Worm (Caenorhabditis elegans) whole organism, L4 larva: ENCODE measurements around the gene cut-2.

ENCODE experiments used
- D1046.2 ChIP-seq: fragments of 200-800 bp; sonication (Bioruptor generic); IDR thresholded peaks from 2 replicates; pipeline ENCODE4 v1.3.6; 2022; ENCODE audit warnings: missing genetic modification characterization, missing compliant biosample characterization
- F26F4.8 ChIP-seq: fragments of 200-800 bp; sonication (Bioruptor generic); conservative IDR thresholded peaks from 2 replicates; pipeline ENCODE4 v1.3.6; 2022; ENCODE audit warnings: missing genetic modification characterization, missing compliant biosample characterization
- R02D3.7 ChIP-seq: fragments of 150-350 bp; sonication (generic microtip); optimal IDR thresholded peaks from 3 replicates; lab custom pipeline; 2014; ENCODE audit warnings: missing biosample characterization, missing genetic modification characterization
- T20F7.1 ChIP-seq: fragments of 200-800 bp; sonication (Bioruptor generic); optimal IDR thresholded peaks from 2 replicates; lab custom pipeline; 2018; ENCODE audit warnings: mild to moderate bottlenecking, missing genetic modification characterization, missing compliant biosample characterization
- T26A8.4 ChIP-seq: fragments of 200-800 bp; sonication (Bioruptor generic); IDR thresholded peaks from 2 replicates; pipeline ENCODE4 v1.3.6; 2022; ENCODE audit warnings: missing genetic modification characterization, missing compliant biosample characterization
- Y48G9A.11 ChIP-seq: fragments of 200-800 bp; sonication (Bioruptor generic); IDR thresholded peaks from 2 replicates; pipeline ENCODE4 v1.3.6; 2022; ENCODE audit warnings: missing genetic modification reagents, missing genetic modification characterization, missing compliant biosample characterization
- ZK337.2 ChIP-seq: fragments of 200-800 bp; sonication (Bioruptor generic); IDR thresholded peaks from 2 replicates; pipeline ENCODE4 v1.3.6; 2022; ENCODE audit warnings: missing genetic modification reagents, missing genetic modification characterization, missing compliant biosample characterization
- aha-1 ChIP-seq: fragments of 150-350 bp; peaks from one replicate; lab custom pipeline; 2014; ENCODE audit warnings: missing biosample characterization, missing genetic modification characterization
- ceh-20 ChIP-seq: fragments of 200-800 bp; sonication (Bioruptor generic); IDR thresholded peaks from 2 replicates; pipeline ENCODE4 v1.3.6; 2022; ENCODE audit warnings: missing genetic modification reagents, missing genetic modification characterization, missing compliant biosample characterization
- ceh-82 ChIP-seq: sonication (generic microtip); optimal IDR thresholded peaks from 2 replicates; lab custom pipeline; 2017; ENCODE audit warnings: missing biosample characterization, missing genetic modification characterization
- dmd-8 ChIP-seq: fragments of 200-800 bp; sonication (Bioruptor generic); IDR thresholded peaks from 2 replicates; pipeline ENCODE4 v1.3.6; 2022; ENCODE audit warnings: missing genetic modification characterization, missing compliant biosample characterization
- dmd-9 ChIP-seq: fragments of 200-800 bp; sonication (Bioruptor generic); IDR thresholded peaks from 2 replicates; pipeline ENCODE4 v1.3.6; 2022; ENCODE audit warnings: missing genetic modification reagents, missing genetic modification characterization, missing compliant biosample characterization
- dpl-1 ChIP-seq: fragments of 150-350 bp; optimal IDR thresholded peaks from 2 replicates; lab custom pipeline; 2014; ENCODE audit warnings: missing biosample characterization, missing genetic modification reagents, missing genetic modification characterization
- egl-27 ChIP-seq: sonication (generic microtip); optimal IDR thresholded peaks from 3 replicates; lab custom pipeline; 2017; ENCODE audit warnings: missing biosample characterization, missing genetic modification reagents, missing genetic modification characterization
- gei-8 ChIP-seq: fragments of 200-800 bp; sonication (Bioruptor generic); optimal IDR thresholded peaks from 2 replicates; lab custom pipeline; 2018; ENCODE audit warnings: mild to moderate bottlenecking, missing genetic modification characterization, missing compliant biosample characterization
- hif-1 ChIP-seq, 2 experiments: sonication (generic microtip); optimal IDR thresholded peaks; 2 replicates each; lab custom pipeline; 2016 to 2017; ENCODE audit warnings: missing compliant biosample characterization in 2 of 2, missing genetic modification characterization in 2 of 2, missing genetic modification reagents in 2 of 2, missing genotype in 2 of 2, mild to moderate bottlenecking in 1 of 2
- hlh-11 ChIP-seq: fragments of 200-800 bp; sonication (Bioruptor generic); optimal IDR thresholded peaks from 2 replicates; lab custom pipeline; 2018; ENCODE audit warnings: mild to moderate bottlenecking, missing genetic modification characterization, missing compliant biosample characterization
- lim-7 ChIP-seq: fragments of 200-800 bp; sonication (Bioruptor generic); IDR thresholded peaks from 2 replicates; pipeline ENCODE4 v1.3.6; 2022; ENCODE audit warnings: missing genetic modification characterization, missing compliant biosample characterization
- lin-13 ChIP-seq: fragments of 150-350 bp; optimal IDR thresholded peaks from 2 replicates; lab custom pipeline; 2014; ENCODE audit warnings: missing biosample characterization, missing genetic modification reagents, missing genetic modification characterization
- madf-9 ChIP-seq: fragments of 200-800 bp; sonication (Bioruptor generic); conservative IDR thresholded peaks from 2 replicates; pipeline ENCODE4 v1.3.6; 2022; ENCODE audit warnings: missing genetic modification reagents, missing genetic modification characterization, missing compliant biosample characterization
- mdl-1 ChIP-seq, 2 experiments: fragments of 150-350 bp in 1 of 2; sonication (generic microtip) in 1 of 2; optimal IDR thresholded peaks; 2 replicates each; lab custom pipeline; 2014 to 2017; ENCODE audit warnings: missing biosample characterization in 2 of 2, missing genetic modification characterization in 2 of 2
- mdt-29 ChIP-seq: fragments of 200-800 bp; sonication (Bioruptor generic); IDR thresholded peaks from 2 replicates; pipeline ENCODE4 v1.3.6; 2022; ENCODE audit warnings: missing genetic modification reagents, missing genetic modification characterization, missing compliant biosample characterization
- nhr-10 ChIP-seq: fragments of 150-350 bp; optimal IDR thresholded peaks from 2 replicates; lab custom pipeline; 2014; ENCODE audit warnings: missing biosample characterization, missing genetic modification characterization
- nhr-102 ChIP-seq: sonication (generic microtip); optimal IDR thresholded peaks from 2 replicates; lab custom pipeline; 2016; ENCODE audit warnings: mild to moderate bottlenecking, missing genetic modification characterization, moderate library complexity, missing compliant biosample characterization
- nhr-111 ChIP-seq: fragments of 200-800 bp; sonication (Bioruptor generic); optimal IDR thresholded peaks from 2 replicates; lab custom pipeline; 2018; ENCODE audit warnings: mild to moderate bottlenecking, missing genetic modification characterization, missing compliant biosample characterization
- nhr-48 ChIP-seq: sonication (generic microtip); optimal IDR thresholded peaks from 2 replicates; lab custom pipeline; 2016; ENCODE audit warnings: mild to moderate bottlenecking, missing genetic modification characterization, missing compliant biosample characterization
- php-3 ChIP-seq: fragments of 200-800 bp; sonication (Bioruptor generic); IDR thresholded peaks from 2 replicates; pipeline ENCODE4 v1.3.6; 2022; ENCODE audit warnings: missing genetic modification reagents, missing genetic modification characterization, missing compliant biosample characterization
- spr-1 ChIP-seq: sonication (generic microtip); optimal IDR thresholded peaks from 2 replicates; lab custom pipeline; 2016; ENCODE audit warnings: mild to moderate bottlenecking, missing genetic modification characterization, missing compliant biosample characterization
- tag-97 ChIP-seq: fragments of 200-800 bp; sonication (Bioruptor generic); IDR thresholded peaks from 2 replicates; pipeline ENCODE4 v1.3.6; 2022; ENCODE audit warnings: missing genetic modification characterization, missing compliant biosample characterization
- tra-1 ChIP-seq: fragments of 200-800 bp; sonication (Bioruptor generic); IDR thresholded peaks from 2 replicates; pipeline ENCODE4 v1.3.6; 2022; ENCODE audit warnings: missing genetic modification reagents, missing genetic modification characterization, missing compliant biosample characterization
- unc-62 ChIP-seq, 3 experiments: fragments of 150-350 bp in 1 of 3; sonication (generic microtip); optimal IDR thresholded peaks in 2 of 3; peaks in 1 of 3; 1 replicate in 1 of 3; 2 replicates in 2 of 3; lab custom pipeline; 2014 to 2017; ENCODE audit warnings: missing biosample characterization in 3 of 3, missing genetic modification characterization in 3 of 3, missing genetic modification reagents in 3 of 3, missing genotype in 1 of 3
- zfp-3 ChIP-seq: fragments of 200-800 bp; sonication (Bioruptor generic); conservative IDR thresholded peaks from 2 replicates; pipeline ENCODE4 v1.3.6; 2022; ENCODE audit warnings: missing genetic modification reagents, missing genetic modification characterization, missing compliant biosample characterization
- zip-11 ChIP-seq: fragments of 200-800 bp; sonication (Bioruptor generic); IDR thresholded peaks from 2 replicates; pipeline ENCODE4 v1.3.6; 2022; ENCODE audit warnings: missing genetic modification characterization, missing compliant biosample characterization
- ztf-11 ChIP-seq: fragments of 150-350 bp; optimal IDR thresholded peaks from 2 replicates; lab custom pipeline; 2014; ENCODE audit warnings: missing biosample characterization, missing genetic modification characterization
- ztf-7 ChIP-seq: fragments of 150-350 bp; optimal IDR thresholded peaks from 2 replicates; lab custom pipeline; 2014; ENCODE audit warnings: missing biosample characterization, missing genetic modification characterization

The cut-2 gene

ce11 chrV:13426764-13427163 is 12.0 kb downstream of the cut-2 start, which contains the start of gene srd-18:
Gene srd-18, minus strand, starts transcription at chrV:13426864.
- no peak for TF ChIP-seq zfp-3 (GFP tag; lab: Robert Waterston, UW)
- no peak for TF ChIP-seq zip-11 (GFP tag; lab: Robert Waterston, UW)
- no peak for TF ChIP-seq ztf-11 (tag; lab: Kevin White, UChicago)
- no peak for TF ChIP-seq ceh-82 (tag; lab: Kevin White, UChicago)
- no peak for TF ChIP-seq D1046.2 (GFP tag; lab: Robert Waterston, UW)
- no peak for TF ChIP-seq nhr-102 (tag; lab: Kevin White, UChicago)
- TF ChIP-seq ZK337.2 (GFP tag; lab: Robert Waterston, UW): no peak
- no peak for TF ChIP-seq lim-7 (GFP tag; lab: Robert Waterston, UW)
- no peak for TF ChIP-seq nhr-48 (tag; lab: Kevin White, UChicago)
- TF ChIP-seq Y48G9A.11 (GFP tag; lab: Robert Waterston, UW): no peak
- TF ChIP-seq hif-1 (tag; optimal IDR thresholded peaks at IDR 0.05; lab: Kevin White, UChicago): no peak
- no peak for TF ChIP-seq nhr-111 (GFP tag; lab: Kevin White, UChicago)
- TF ChIP-seq tra-1: no peak
- TF ChIP-seq spr-1: no peak

- TF ChIP-seq dmd-8 (GFP tag; lab: Robert Waterston, UW) (no peak), gei-8 (GFP tag; lab: Kevin White, UChicago) (no peak), hlh-11 (tag; lab: Kevin White, UChicago) (no peak), unc-62 (GFP tag; optimal IDR thresholded peaks at IDR 0.05 in 1 of 2; lab: Kevin White, UChicago) (peak in 1 of 2 experiments; percentile 96), unc-62 (tag; optimal IDR thresholded peaks at IDR 0.05; lab: Kevin White, UChicago) (no peak)
Observed at ce11 chrV:13427378-13427777, 12.6 kb downstream of the cut-2 start.

- no peak for TF ChIP-seq F26F4.8 (GFP tag; lab: Robert Waterston, UW)
- TF ChIP-seq nhr-10: no peak
- no peak for TF ChIP-seq dmd-9 (GFP tag; lab: Robert Waterston, UW)
- no peak for TF ChIP-seq tag-97 (GFP tag; lab: Robert Waterston, UW)
- no peak for TF ChIP-seq hlh-11 (tag; lab: Kevin White, UChicago)
- TF ChIP-seq php-3 (GFP tag; lab: Robert Waterston, UW): no peak
- no peak for TF ChIP-seq R02D3.7 (tag; lab: Kevin White, UChicago)
- no peak for TF ChIP-seq T26A8.4 (GFP tag; lab: Robert Waterston, UW)
- no peak for TF ChIP-seq nhr-48 (tag; lab: Kevin White, UChicago)
- TF ChIP-seq madf-9 (GFP tag; lab: Robert Waterston, UW): no peak
- no peak for TF ChIP-seq ztf-7
Observed at ce11 chrV:13428660-13429059, 13.9 kb downstream of the cut-2 start, which contains the start of gene srd-19. Gene srd-19, minus strand, starts transcription at chrV:13428760.

ce11 chrV:13432364-13432763 is 17.6 kb downstream of the cut-2 start, which contains the start of gene srd-17:
Gene srd-17, minus strand, starts transcription at chrV:13432714.
- TF ChIP-seq mdl-1 (tag; optimal IDR thresholded peaks at IDR 0.05; lab: Kevin White, UChicago) (no peak), aha-1 (tag; lab: Kevin White, UChicago) (peak; percentile 97)

- TF ChIP-seq dpl-1 (peak; percentile 53), mdt-29 (no peak), lin-13 (GFP tag; lab: Kevin White, UChicago) (no peak), ceh-20 (no peak), unc-62 (GFP tag; optimal IDR thresholded peaks at IDR 0.05 in 1 of 2; lab: Kevin White, UChicago) (peak in 1 of 2 experiments; percentile 78), unc-62 (tag; optimal IDR thresholded peaks at IDR 0.05; lab: Kevin White, UChicago) (no peak), T20F7.1 (GFP tag; lab: Kevin White, UChicago) (peak; percentile 87), egl-27 (tag; lab: Kevin White, UChicago) (no peak)
Observed at ce11 chrV:13437473-13438074, 22.8 kb downstream of the cut-2 start, which contains the start of gene mes-4. Gene mes-4, minus strand, starts transcription at chrV:13437545.
